Worm (Caenorhabditis elegans): ENCODE data around the gene zig-13.
A peak's percentile ranks its signal among the peaks of the same experiment; 100 is the strongest.

Gene zig-13

DNA sequence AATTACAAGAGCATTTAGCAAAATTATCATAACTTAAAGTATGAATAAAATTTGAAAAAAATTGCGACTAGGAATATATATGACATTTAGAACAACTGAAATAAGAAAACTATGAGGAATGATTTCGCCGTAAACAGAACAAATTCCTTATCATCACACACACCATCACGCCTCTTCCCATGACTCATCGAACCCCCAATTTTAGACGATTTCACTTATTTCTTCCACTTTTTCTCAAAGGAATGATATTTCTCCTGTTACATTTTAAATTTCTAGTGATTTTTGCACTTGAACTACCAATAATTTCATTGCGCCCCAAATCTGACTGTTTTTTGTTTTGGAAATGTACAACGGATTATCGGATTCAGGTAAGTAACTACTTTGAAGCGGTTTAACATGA is at the start of gene zig-13, which contains the start of gene ver-1:
TSS of gene zig-13 (minus strand) at position 101 of the 400 bp plus-strand sequence.
TSS of gene ver-1 (plus strand) at position 180 of the 400 bp plus-strand sequence.
- no peak for TF ChIP-seq sea-2 (GFP tag; optimal IDR thresholded peaks at IDR 0.05)
- TF ChIP-seq unc-62 (GFP tag; optimal IDR thresholded peaks at IDR 0.05): no peak
- no peak for TF ChIP-seq lsy-12 (tag; optimal IDR thresholded peaks at IDR 0.05)
- TF ChIP-seq fkh-2 (tag; optimal IDR thresholded peaks at IDR 0.05): no peak

DNA sequence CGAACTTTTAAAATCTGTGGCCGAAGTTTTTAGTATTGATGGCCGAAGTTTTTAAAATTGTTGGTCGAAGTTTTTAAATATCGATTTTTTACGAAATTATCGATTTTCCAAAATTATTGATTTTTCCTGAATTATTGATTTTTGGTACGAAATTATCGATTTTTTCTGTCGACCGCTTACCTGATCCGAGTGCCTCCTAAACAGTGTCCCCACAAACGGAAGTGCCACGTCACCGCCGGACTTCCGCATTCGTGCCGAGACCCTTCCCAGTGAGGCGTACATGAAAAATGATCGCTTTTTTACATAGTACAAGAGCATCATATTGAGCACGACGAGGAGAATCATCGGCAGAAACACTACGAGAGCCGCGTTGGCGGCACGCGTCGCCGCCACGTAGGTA is 47.4 kb upstream of the zig-13 start:
- no peak for TF ChIP-seq pqm-1 (tag; optimal IDR thresholded peaks at IDR 0.05)
- TF ChIP-seq ceh-28 (tag; optimal IDR thresholded peaks at IDR 0.05): peak; percentile 96

DNA sequence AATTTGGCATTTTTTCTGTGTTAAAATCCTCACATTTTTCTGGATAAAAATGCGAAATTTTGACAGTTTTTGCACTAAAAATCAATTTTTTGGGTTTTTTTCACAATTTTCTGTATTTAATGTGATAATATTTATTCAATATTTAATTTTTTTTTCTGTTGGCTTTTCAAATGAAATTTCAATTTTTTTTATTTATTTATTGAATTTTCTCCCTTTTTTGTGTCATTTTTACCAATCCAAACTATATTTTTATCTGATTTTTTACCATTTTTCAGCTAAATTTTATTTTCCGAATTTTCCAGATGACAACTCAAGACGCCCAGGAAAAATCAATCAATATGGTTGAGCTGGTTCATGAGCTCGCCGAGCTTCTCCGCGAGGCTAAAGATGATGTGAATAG is 37.6 kb upstream of the zig-13 start, which contains the start of gene F40G9.17:
TSS of gene F40G9.17 (plus strand) at position 301 of the 400 bp plus-strand sequence.
- TF ChIP-seq ZK546.5 (tag; optimal IDR thresholded peaks at IDR 0.05) (no peak), fkh-2 (tag; optimal IDR thresholded peaks at IDR 0.05) (no peak), elt-1 (tag; optimal IDR thresholded peaks at IDR 0.05) (no peak), mml-1 (tag; optimal IDR thresholded peaks at IDR 0.05) (no peak), nhr-43 (tag; optimal IDR thresholded peaks at IDR 0.05; ENCODE audit: poor library complexity, severe bottlenecking) (no peak), elt-2 (tag; optimal IDR thresholded peaks at IDR 0.05) (no peak), nhr-12 (tag; optimal IDR thresholded peaks at IDR 0.05) (no peak), nhr-237 (tag; optimal IDR thresholded peaks at IDR 0.05) (no peak), egl-5 (tag; optimal IDR thresholded peaks at IDR 0.05) (no peak), ama-1 (optimal IDR thresholded peaks at IDR 0.05) (no peak), R02D3.7 (tag; optimal IDR thresholded peaks at IDR 0.05) (no peak), tbx-2 (tag; optimal IDR thresholded peaks at IDR 0.05) (no peak), snpc-4 (tag; optimal IDR thresholded peaks at IDR 0.05) (no peak), skn-1 (tag; optimal IDR thresholded peaks at IDR 0.05) (no peak), ceh-28 (tag; optimal IDR thresholded peaks at IDR 0.05) (no peak), ceh-16 (tag; optimal IDR thresholded peaks at IDR 0.05) (no peak), egl-27 (tag; optimal IDR thresholded peaks at IDR 0.05) (no peak)

DNA sequence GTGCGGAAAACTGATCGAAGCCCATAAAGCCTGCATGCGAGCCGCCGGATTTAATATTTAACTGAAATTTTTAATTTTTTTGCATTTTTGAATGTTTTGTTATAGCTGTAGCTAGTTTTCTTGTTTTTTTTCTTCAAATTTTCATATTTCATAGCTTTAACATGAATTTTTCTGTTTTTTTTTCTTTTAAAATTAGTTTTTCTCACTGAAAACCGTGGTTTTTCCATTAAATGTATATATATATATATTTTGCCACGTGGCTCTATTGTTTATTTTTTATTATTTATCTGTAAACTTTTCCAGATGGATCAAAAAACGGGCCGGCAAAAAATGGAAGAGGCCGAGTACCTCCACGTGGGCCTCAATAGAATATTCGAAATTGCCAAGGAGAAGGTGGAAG is 35.3 kb upstream of the zig-13 start, which contains the start of gene sec-20:
TSS of gene sec-20 (plus strand) at position 301 of the 400 bp plus-strand sequence.
- no peak for TF ChIP-seq eor-1 (tag; optimal IDR thresholded peaks at IDR 0.05)
- no peak for TF ChIP-seq ceh-9 (tag; optimal IDR thresholded peaks at IDR 0.05)
- no peak for TF ChIP-seq snpc-4 (tag; optimal IDR thresholded peaks at IDR 0.05)
- TF ChIP-seq mml-1 (tag; optimal IDR thresholded peaks at IDR 0.05): no peak
- TF ChIP-seq unc-39 (tag; optimal IDR thresholded peaks at IDR 0.05): no peak
- TF ChIP-seq nfya-1 (tag; optimal IDR thresholded peaks at IDR 0.05; ENCODE audit: insufficient read depth): no peak
- no peak for TF ChIP-seq egl-5 (tag; optimal IDR thresholded peaks at IDR 0.05)
- no peak for TF ChIP-seq tbx-2 (tag; optimal IDR thresholded peaks at IDR 0.05)
- TF ChIP-seq lin-15B (tag; optimal IDR thresholded peaks at IDR 0.05): no peak
- no peak for TF ChIP-seq fkh-2 (tag; optimal IDR thresholded peaks at IDR 0.05)
- TF ChIP-seq fos-1 (tag; optimal IDR thresholded peaks at IDR 0.05): no peak
- TF ChIP-seq ceh-28 (tag; optimal IDR thresholded peaks at IDR 0.05): no peak
- TF ChIP-seq sea-2 (GFP tag; optimal IDR thresholded peaks at IDR 0.05): no peak

DNA sequence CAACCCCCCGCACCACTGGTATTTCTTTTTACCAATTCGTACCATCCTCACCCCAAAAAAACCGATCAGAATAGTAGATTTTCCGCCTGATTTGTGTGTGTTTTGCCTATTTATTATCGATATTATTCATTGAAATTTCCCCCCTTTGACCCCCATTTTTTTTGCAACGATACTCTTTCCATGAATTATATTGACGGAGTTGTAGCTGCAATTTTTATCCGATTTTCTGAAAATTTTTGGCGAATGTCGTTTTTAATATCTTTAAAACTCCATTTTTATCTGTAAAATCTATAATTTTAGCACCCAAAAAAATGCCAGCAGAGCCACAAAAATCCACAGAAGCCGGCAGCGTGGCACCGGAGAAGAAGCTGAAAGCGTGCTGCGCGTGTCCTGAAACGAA is 34.1 kb upstream of the zig-13 start, which contains the start of gene cox-17:
TSS of gene cox-17 (plus strand) at position 301 of the 400 bp plus-strand sequence.
- no peak for TF ChIP-seq jun-1 (tag; optimal IDR thresholded peaks at IDR 0.05)
- TF ChIP-seq elt-2 (tag; optimal IDR thresholded peaks at IDR 0.05): peak; percentile 6
- TF ChIP-seq mdl-1 (tag; optimal IDR thresholded peaks at IDR 0.05): no peak

DNA sequence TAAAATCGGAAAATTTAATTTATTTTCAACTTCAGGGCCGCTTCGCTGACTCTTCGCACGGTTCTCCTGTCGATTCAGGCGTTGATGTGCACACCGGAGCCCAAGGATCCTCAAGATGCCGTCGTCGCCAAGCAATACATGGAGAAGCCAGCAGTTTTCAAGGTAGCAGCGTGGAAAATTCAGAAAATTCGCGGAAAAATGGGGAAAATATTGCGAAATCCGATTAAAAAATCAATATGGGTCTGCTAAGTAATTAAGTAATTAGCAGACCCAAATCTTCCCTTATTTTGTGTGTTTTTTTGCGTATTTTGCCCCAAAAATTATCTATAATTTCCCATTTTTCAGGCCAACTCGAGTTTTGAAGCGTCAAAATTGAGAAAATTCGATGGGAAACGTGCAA is 32.7 kb upstream of the zig-13 start:
- TF ChIP-seq ztf-11 (tag; optimal IDR thresholded peaks at IDR 0.05) (no peak), nhr-28 (tag; optimal IDR thresholded peaks at IDR 0.05) (no peak), nhr-77 (tag; optimal IDR thresholded peaks at IDR 0.05) (no peak), lin-39 (tag; optimal IDR thresholded peaks at IDR 0.05) (no peak), snpc-4 (tag; optimal IDR thresholded peaks at IDR 0.05) (no peak), ztf-4 (tag; optimal IDR thresholded peaks at IDR 0.05) (no peak)
